Fruit fly (Drosophila melanogaster) whole organism, embryonic: ENCODE results near the gene CG33090.

ENCODE experiments used
- Antp ChIP-seq: fragments of 200-800 bp; sonication (Bioruptor generic); optimal IDR thresholded peaks from 3 replicates; lab custom pipeline; 2016; ENCODE audit warnings: missing biosample characterization, missing genetic modification characterization
- Asciz ChIP-seq: fragments of 200-800 bp; sonication (Bioruptor generic); optimal IDR thresholded peaks from 2 replicates; lab custom pipeline; 2017; ENCODE audit warnings: missing biosample characterization, mild to moderate bottlenecking, missing genetic modification characterization, missing genetic modification reagents
- CG10209 ChIP-seq: fragments of 200-800 bp; sonication (Bioruptor generic); optimal IDR thresholded peaks from 3 replicates; lab custom pipeline; 2017; ENCODE audit warnings: missing biosample characterization, mild to moderate bottlenecking, missing genetic modification characterization, missing genetic modification reagents
- CG1024 ChIP-seq: fragments of 200-800 bp; sonication (Bioruptor generic); IDR thresholded peaks from 2 replicates; pipeline ENCODE4 v1.3.6; 2022; ENCODE audit warnings: missing biosample characterization, missing genetic modification characterization
- CG10979 ChIP-seq: fragments of 200-800 bp; sonication (Bioruptor generic); optimal IDR thresholded peaks from 2 replicates; lab custom pipeline; 2018; ENCODE audit warnings: missing biosample characterization, mild to moderate bottlenecking, missing genetic modification characterization, moderate library complexity
- CG11398 ChIP-seq: fragments of 200-800 bp; sonication (Bioruptor generic); optimal IDR thresholded peaks from 2 replicates; lab custom pipeline; 2016; ENCODE audit warnings: missing biosample characterization, missing genetic modification characterization
- CG11696 ChIP-seq: fragments of 200-800 bp; sonication (Bioruptor generic); IDR thresholded peaks from 2 replicates; pipeline ENCODE4 v1.3.6; 2022; ENCODE audit warnings: missing biosample characterization, missing genetic modification characterization
- CG12769 ChIP-seq: fragments of 200-800 bp; sonication (Bioruptor generic); optimal IDR thresholded peaks from 2 replicates; lab custom pipeline; 2019; ENCODE audit warnings: missing biosample characterization, mild to moderate bottlenecking, missing genetic modification characterization, moderate library complexity
- CG13775 ChIP-seq: fragments of 200-800 bp; sonication (Bioruptor generic); optimal IDR thresholded peaks from 3 replicates; lab custom pipeline; 2017; ENCODE audit warnings: missing biosample characterization, mild to moderate bottlenecking, missing genetic modification characterization
- CG14441 ChIP-seq: fragments of 200-800 bp; sonication (Bioruptor generic); IDR thresholded peaks from 2 replicates; pipeline ENCODE4 v1.3.6; 2022; ENCODE audit warnings: missing biosample characterization, missing genetic modification characterization
- CG14667 ChIP-seq: fragments of 200-800 bp; sonication (Bioruptor generic); IDR thresholded peaks from 2 replicates; pipeline ENCODE4 v1.3.6; 2022; ENCODE audit warnings: missing biosample characterization, missing genetic modification characterization
- CG15269 ChIP-seq: fragments of 200-800 bp; sonication (Bioruptor generic); optimal IDR thresholded peaks from 2 replicates; lab custom pipeline; 2018; ENCODE audit warnings: missing biosample characterization, mild to moderate bottlenecking, missing genetic modification characterization, moderate library complexity
- CG15514 ChIP-seq: fragments of 200-800 bp; sonication (Bioruptor generic); optimal IDR thresholded peaks from 3 replicates; lab custom pipeline; 2017; ENCODE audit warnings: missing biosample characterization, missing genetic modification characterization, mild to moderate bottlenecking, moderate library complexity, missing genetic modification reagents
- CG16815 ChIP-seq: fragments of 200-800 bp; sonication (Bioruptor generic); optimal IDR thresholded peaks from 3 replicates; lab custom pipeline; 2017; ENCODE audit warnings: missing biosample characterization, mild to moderate bottlenecking, missing genetic modification characterization
- CG18619 ChIP-seq: fragments of 200-800 bp; sonication (Bioruptor generic); optimal IDR thresholded peaks from 3 replicates; lab custom pipeline; 2017; ENCODE audit warnings: missing biosample characterization, mild to moderate bottlenecking, missing genetic modification characterization
- CG3407 ChIP-seq: fragments of 200-800 bp; sonication (Bioruptor generic); optimal IDR thresholded peaks from 2 replicates; lab custom pipeline; 2018; ENCODE audit warnings: missing biosample characterization, mild to moderate bottlenecking, missing genetic modification characterization
- CG3838 ChIP-seq: fragments of 200-800 bp; sonication (Bioruptor generic); optimal IDR thresholded peaks from 3 replicates; lab custom pipeline; 2016; ENCODE audit warnings: missing biosample characterization, missing genetic modification characterization
- CG42726 ChIP-seq: fragments of 200-800 bp; sonication (Bioruptor generic); IDR thresholded peaks from 2 replicates; pipeline ENCODE4 v1.3.6; 2022; ENCODE audit warnings: missing biosample characterization, missing genetic modification characterization; ENCODE audit not compliant: partially characterized antibody
- CG4360 ChIP-seq: fragments of 200-800 bp; sonication (Bioruptor generic); IDR thresholded peaks from 2 replicates; pipeline ENCODE4 v1.3.6; 2022; ENCODE audit warnings: missing biosample characterization, missing genetic modification characterization
- CG43689 ChIP-seq: fragments of 200-800 bp; sonication (Bioruptor generic); IDR thresholded peaks from 2 replicates; pipeline ENCODE4 v1.3.6; 2022; ENCODE audit warnings: missing biosample characterization, missing genetic modification characterization
- CG6654 ChIP-seq: fragments of 200-800 bp; sonication (Bioruptor generic); optimal IDR thresholded peaks from 2 replicates; lab custom pipeline; 2017; ENCODE audit warnings: missing biosample characterization, mild to moderate bottlenecking, missing genetic modification characterization
- CG6813 ChIP-seq: fragments of 200-800 bp; sonication (Bioruptor generic); optimal IDR thresholded peaks from 2 replicates; lab custom pipeline; 2017; ENCODE audit warnings: missing biosample characterization, missing genetic modification characterization, mild to moderate bottlenecking, moderate library complexity, missing genetic modification reagents
- CG7372 ChIP-seq: fragments of 200-800 bp; sonication (Bioruptor generic); IDR thresholded peaks from 2 replicates; pipeline ENCODE4 v1.3.6; 2022; ENCODE audit warnings: missing biosample characterization, missing genetic modification characterization
- CG7745 ChIP-seq: fragments of 200-800 bp; sonication (Bioruptor generic); optimal IDR thresholded peaks from 2 replicates; lab custom pipeline; 2018; ENCODE audit warnings: missing biosample characterization, mild to moderate bottlenecking, missing genetic modification characterization, moderate library complexity
- CG7786 ChIP-seq: fragments of 200-800 bp; sonication (Bioruptor generic); optimal IDR thresholded peaks from 2 replicates; lab custom pipeline; 2016; ENCODE audit warnings: missing biosample characterization, missing genetic modification characterization
- CG8290 ChIP-seq, 3 experiments: fragments of 200-800 bp; sonication (Bioruptor generic); optimal IDR thresholded peaks; 2 replicates each; lab custom pipeline; 2016 to 2019; ENCODE audit warnings: missing biosample characterization in 3 of 3, missing genetic modification characterization in 3 of 3, mild to moderate bottlenecking in 2 of 3, moderate library complexity in 1 of 3
- CG8359 ChIP-seq: fragments of 200-800 bp; sonication (Bioruptor generic); optimal IDR thresholded peaks from 2 replicates; lab custom pipeline; 2017; ENCODE audit warnings: missing biosample characterization, mild to moderate bottlenecking, missing genetic modification characterization, borderline replicate concordance
- CG9797 ChIP-seq: fragments of 200-800 bp; sonication (Bioruptor generic); optimal IDR thresholded peaks from 3 replicates; lab custom pipeline; 2018; ENCODE audit warnings: missing biosample characterization, mild to moderate bottlenecking, missing genetic modification characterization
- Fer1 ChIP-seq: fragments of 200-800 bp; sonication (Bioruptor generic); optimal IDR thresholded peaks from 2 replicates; lab custom pipeline; 2017; ENCODE audit warnings: missing biosample characterization, mild to moderate bottlenecking, missing genetic modification characterization
- Fer3 ChIP-seq: fragments of 200-800 bp; sonication (Bioruptor generic); optimal IDR thresholded peaks from 2 replicates; lab custom pipeline; 2018; ENCODE audit warnings: missing biosample characterization, mild to moderate bottlenecking, missing genetic modification characterization, moderate library complexity
- Hsf ChIP-seq: fragments of 200-800 bp; sonication (Bioruptor generic); optimal IDR thresholded peaks from 3 replicates; lab custom pipeline; 2016; ENCODE audit warnings: missing biosample characterization, missing genetic modification characterization
- Nf-YA ChIP-seq: fragments of 200-800 bp; sonication (Bioruptor generic); IDR thresholded peaks from 2 replicates; pipeline ENCODE4 v1.3.6; 2022; ENCODE audit warnings: missing biosample characterization, missing genetic modification characterization
- Oli ChIP-seq: fragments of 200-800 bp; sonication (Bioruptor generic); optimal IDR thresholded peaks from 2 replicates; lab custom pipeline; 2018; ENCODE audit warnings: missing biosample characterization, mild to moderate bottlenecking, missing genetic modification characterization, moderate library complexity
- Scr ChIP-seq: fragments of 200-800 bp; sonication (Bioruptor generic); IDR thresholded peaks from 2 replicates; pipeline ENCODE4 v1.3.6; 2022; ENCODE audit warnings: missing biosample characterization, missing genetic modification characterization; ENCODE audit not compliant: partially characterized antibody
- Sry-δ ChIP-seq: fragments of 200-800 bp; sonication (Bioruptor generic); optimal IDR thresholded peaks from 2 replicates; lab custom pipeline; 2016; ENCODE audit warnings: missing biosample characterization, missing genetic modification characterization
- Stat92E ChIP-seq, 3 experiments: fragments of >200 bp in 2 of 3; fragments of 200-800 bp in 1 of 3; sonication (Bioruptor generic) in 1 of 3; optimal IDR thresholded peaks; 2 replicates each; lab custom pipeline; 2017 to 2019; ENCODE audit warnings: missing biosample characterization in 3 of 3, missing genetic modification characterization in 3 of 3, mild to moderate bottlenecking in 1 of 3, moderate library complexity in 1 of 3
- amos ChIP-seq: fragments of 200-800 bp; sonication (Bioruptor generic); IDR thresholded peaks from 2 replicates; pipeline ENCODE4 v1.3.6; 2022; ENCODE audit warnings: missing biosample characterization, missing genetic modification characterization; ENCODE audit not compliant: partially characterized antibody
- az2 ChIP-seq: fragments of 200-800 bp; sonication (Bioruptor generic); optimal IDR thresholded peaks from 3 replicates; lab custom pipeline; 2016; ENCODE audit warnings: missing biosample characterization, missing genetic modification characterization
- danr ChIP-seq: fragments of 200-800 bp; sonication (Bioruptor generic); IDR thresholded peaks from 2 replicates; pipeline ENCODE4 v1.3.6; 2022; ENCODE audit warnings: missing biosample characterization, missing genetic modification characterization
- fru ChIP-seq: fragments of >200 bp; optimal IDR thresholded peaks from 2 replicates; lab custom pipeline; 2017
- gcm ChIP-seq: fragments of 200-800 bp; sonication (Bioruptor generic); optimal IDR thresholded peaks from 2 replicates; lab custom pipeline; 2019; ENCODE audit warnings: missing biosample characterization, mild to moderate bottlenecking, missing genetic modification characterization, moderate library complexity
- grau ChIP-seq: fragments of 200-800 bp; optimal IDR thresholded peaks from 3 replicates; lab custom pipeline; 2019; ENCODE audit warnings: missing biosample characterization, mild to moderate bottlenecking, missing genetic modification characterization, moderate library complexity
- lmd ChIP-seq: fragments of 200-800 bp; sonication (Bioruptor generic); IDR thresholded peaks from 2 replicates; pipeline ENCODE4 v1.3.6; 2022; ENCODE audit warnings: missing biosample characterization, missing genetic modification characterization
- pan ChIP-seq, 4 experiments: fragments of >200 bp in 3 of 4; fragments of 200-800 bp in 1 of 4; sonication (Bioruptor generic) in 1 of 4; optimal IDR thresholded peaks in 3 of 4; IDR thresholded peaks in 1 of 4; 2 replicates each; pipeline versions ENCODE4 v1.3.6 to Lab custom; 2017 to 2022; ENCODE audit warnings: missing biosample characterization in 2 of 4, missing genetic modification characterization in 2 of 4, mixed read lengths in 1 of 4
- pros ChIP-seq: fragments of 200-800 bp; sonication (Bioruptor generic); optimal IDR thresholded peaks from 3 replicates; lab custom pipeline; 2019; ENCODE audit warnings: missing biosample characterization, mild to moderate bottlenecking, missing genetic modification characterization, moderate library complexity
- rib ChIP-seq: fragments of 200-800 bp; sonication (Bioruptor generic); IDR thresholded peaks from 2 replicates; pipeline ENCODE4 v1.3.6; 2022; ENCODE audit warnings: missing biosample characterization, missing genetic modification characterization
- tll ChIP-seq, 2 experiments: fragments of 200-800 bp in 1 of 2; fragments of >200 bp in 1 of 2; sonication (Bioruptor generic) in 1 of 2; optimal IDR thresholded peaks; 2 replicates each; lab custom pipeline; 2017 to 2019; ENCODE audit warnings: missing biosample characterization in 2 of 2, missing genetic modification characterization in 2 of 2, mild to moderate bottlenecking in 1 of 2, moderate library complexity in 1 of 2
- tup ChIP-seq: fragments of 200-800 bp; sonication (Bioruptor generic); optimal IDR thresholded peaks from 2 replicates; lab custom pipeline; 2016; ENCODE audit warnings: missing biosample characterization, mild to moderate bottlenecking, missing genetic modification characterization, moderate library complexity
- usp ChIP-seq: fragments of >200 bp; optimal IDR thresholded peaks from 2 replicates; lab custom pipeline; 2017; ENCODE audit warnings: missing biosample characterization, missing genetic modification characterization
- zfh2 ChIP-seq: fragments of 200-800 bp; sonication (Bioruptor generic); optimal IDR thresholded peaks from 2 replicates; lab custom pipeline; 2016; ENCODE audit warnings: missing biosample characterization, missing genetic modification characterization

The CG33090 gene

dm6 chr2L:14386522-14386921 is 52.6 kb downstream of the CG33090 start (continued):
- TF ChIP-seq Fer1, result no peak
- no peak for TF ChIP-seq pros
- no peak for TF ChIP-seq CG3407 (GFP tag; lab: Kevin White, UChicago)
- no peak for TF ChIP-seq CG43689
- TF ChIP-seq az2 (GFP tag; lab: Kevin White, UChicago), result no peak
- TF ChIP-seq CG6654, result no peak
- TF ChIP-seq CG8290 (GFP tag; optimal IDR thresholded peaks at IDR 0.05; lab: Kevin White, UChicago), result no peak
- TF ChIP-seq CG8290 (tag; optimal IDR thresholded peaks at IDR 0.05; lab: Kevin White, UChicago), result no peak
- TF ChIP-seq CG3838 (GFP tag; lab: Kevin White, UChicago), result no peak
- TF ChIP-seq CG7745 (tag; lab: Kevin White, UChicago), result no peak
- no peak for TF ChIP-seq Stat92E (GFP tag; optimal IDR thresholded peaks at IDR 0.05; lab: Kevin White, UChicago)
- peak; percentile 9 for TF ChIP-seq CG16815 (GFP tag; lab: Kevin White, UChicago)
- no peak for TF ChIP-seq CG8359 (GFP tag; lab: Kevin White, UChicago)
- no peak for TF ChIP-seq Hsf
- no peak for TF ChIP-seq danr
- TF ChIP-seq CG1024 (GFP tag; lab: Robert Waterston, UW), result no peak
- no peak for TF ChIP-seq CG7372
- TF ChIP-seq CG15269 (tag; lab: Kevin White, UChicago), result no peak
- no peak for TF ChIP-seq CG6813 (GFP tag; lab: Kevin White, UChicago)
- no peak for TF ChIP-seq CG10209 (GFP tag; lab: Kevin White, UChicago)
- no peak for TF ChIP-seq amos (GFP tag; lab: Robert Waterston, UW)
- no peak for TF ChIP-seq gcm (GFP tag; lab: Kevin White, UChicago)
- TF ChIP-seq Nf-YA, result no peak
- no peak for TF ChIP-seq CG4360 (GFP tag; lab: Robert Waterston, UW)
- TF ChIP-seq Antp (GFP tag; lab: Kevin White, UChicago), result no peak
- TF ChIP-seq fru (lab: Kevin White, UChicago), result no peak
- TF ChIP-seq CG13775 (GFP tag; lab: Kevin White, UChicago), result peak; percentile 1
- no peak for TF ChIP-seq rib
- TF ChIP-seq zfh2, result no peak
- no peak for TF ChIP-seq tll (GFP tag; optimal IDR thresholded peaks at IDR 0.05; lab: Kevin White, UChicago)
- TF ChIP-seq CG14667 (GFP tag; lab: Robert Waterston, UW), result no peak
- peak; percentile 34 for TF ChIP-seq Oli (tag; lab: Kevin White, UChicago)
- TF ChIP-seq CG7786, result no peak
- no peak for TF ChIP-seq tup (GFP tag; lab: Kevin White, UChicago)
- TF ChIP-seq CG14441, result no peak
- TF ChIP-seq CG11398 (GFP tag; lab: Kevin White, UChicago), result no peak
- no peak for TF ChIP-seq Scr (GFP tag; lab: Robert Waterston, UW)
- no peak for TF ChIP-seq Sry-δ (GFP tag; lab: Kevin White, UChicago)
- no peak for TF ChIP-seq CG9797
- no peak; the same call in 1 of the 2 replicates for TF ChIP-seq lmd (GFP tag; lab: Robert Waterston, UW)
- TF ChIP-seq CG12769 (tag; lab: Kevin White, UChicago), result no peak
- TF ChIP-seq grau (tag; lab: Kevin White, UChicago), result no peak
- TF ChIP-seq CG10979 (tag; lab: Kevin White, UChicago), result peak; percentile 43
- no peak for TF ChIP-seq CG11696 (GFP tag; lab: Robert Waterston, UW)
- no peak for TF ChIP-seq usp (GFP tag; lab: Kevin White, UChicago)
- no peak for TF ChIP-seq Fer3 (tag; lab: Kevin White, UChicago)
- TF ChIP-seq CG42726, result no peak
- no peak for TF ChIP-seq pan (optimal IDR thresholded peaks at IDR 0.05; lab: Kevin White, UChicago)
- TF ChIP-seq pan (GFP tag; optimal IDR thresholded peaks at IDR 0.05 in 1 of 2, IDR thresholded peaks at IDR 0.05 in 1 of 2), result no peak
- no peak for TF ChIP-seq CG15514 (GFP tag; lab: Kevin White, UChicago)
- no peak for TF ChIP-seq Asciz (GFP tag; lab: Kevin White, UChicago)
- no peak for TF ChIP-seq CG18619 (GFP tag; lab: Kevin White, UChicago)
